Worm (Caenorhabditis elegans) whole organism, young adult: ENCODE measurements around the gene B0244.4.

Experiments
- Y67H2A.10 ChIP-seq: fragments of 200-800 bp; sonication (Bioruptor generic); conservative IDR thresholded peaks from 2 replicates; pipeline ENCODE4 v1.3.6; 2022; ENCODE audit warnings: missing genetic modification reagents, missing genetic modification characterization, missing compliant biosample characterization
- ama-1 ChIP-seq, 3 experiments: fragments of 150-350 bp in 1 of 3; sonication (generic microtip) in 2 of 3; optimal IDR thresholded peaks; 2 replicates each; lab custom pipeline; 2014 to 2018; ENCODE audit warnings: missing biosample characterization in 2 of 3, missing genetic modification characterization in 2 of 3, missing genetic modification reagents in 2 of 3
- ceh-40 ChIP-seq: fragments of 200-800 bp; sonication (Bioruptor generic); IDR thresholded peaks from 2 replicates; pipeline ENCODE4 v1.3.6; 2022; ENCODE audit warnings: missing genetic modification characterization, missing compliant biosample characterization
- him-1 ChIP-seq: sonication (generic microtip); optimal IDR thresholded peaks from 2 replicates; lab custom pipeline; 2016; ENCODE audit warnings: missing genotype, missing genetic modification reagents, missing genetic modification characterization, missing compliant biosample characterization
- snpc-4 ChIP-seq, 5 experiments: fragments of 150-350 bp in 1 of 5; sonication (generic microtip) in 4 of 5; optimal IDR thresholded peaks; 2 replicates each; lab custom pipeline; 2014 to 2018; ENCODE audit warnings: missing genetic modification characterization in 5 of 5, missing biosample characterization in 3 of 5, antibody characterized with exemption in 2 of 5, mild to moderate bottlenecking in 2 of 5, missing compliant biosample characterization in 2 of 5, missing genotype in 2 of 5, moderate library complexity in 2 of 5, missing genetic modification reagents in 1 of 5
- unc-62 ChIP-seq: fragments of 150-350 bp; optimal IDR thresholded peaks from 2 replicates; lab custom pipeline; 2014; ENCODE audit warnings: missing biosample characterization, missing genetic modification reagents, missing genetic modification characterization

ce11 chrIII:5760721-5761120 lies 13.4 kb downstream of the B0244.4 start:
- TF ChIP-seq him-1 (tag; lab: Kevin White, UChicago) (no peak), ama-1 (optimal IDR thresholded peaks at IDR 0.05; lab: Kevin White, UChicago) (no peak), ama-1 (GFP tag; optimal IDR thresholded peaks at IDR 0.05; lab: Kevin White, UChicago) (no peak), Y67H2A.10 (GFP tag; lab: Robert Waterston, UW) (no peak), unc-62 (GFP tag; lab: Kevin White, UChicago) (no peak), snpc-4 (GFP tag; optimal IDR thresholded peaks at IDR 0.05; lab: Kevin White, UChicago) (no peak), snpc-4 (tag; optimal IDR thresholded peaks at IDR 0.05; lab: Kevin White, UChicago) (no peak), ceh-40 (no peak)
